Worm (Caenorhabditis elegans): Measurements from ENCODE around the gene K01A12.3.

DNA sequence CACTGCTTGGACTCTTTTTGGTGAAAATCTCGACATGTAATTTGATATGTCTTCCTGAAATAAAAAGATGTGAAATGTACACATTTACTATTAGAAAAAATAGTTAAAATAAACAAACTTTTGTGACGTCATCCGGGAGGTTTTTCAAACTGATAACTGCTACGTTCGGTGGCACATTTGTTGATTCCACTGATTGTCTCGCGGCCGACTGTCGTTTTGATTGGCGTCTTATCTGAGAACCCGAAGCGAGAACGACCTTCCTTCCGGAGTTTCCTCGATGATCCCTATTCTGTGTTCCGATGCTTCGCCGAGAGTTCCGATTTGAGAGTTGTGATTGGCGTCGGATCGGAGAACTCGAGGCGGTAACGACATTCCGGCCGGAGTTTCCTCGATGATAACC is 20.8 kb downstream of the K01A12.3 start:
- TF ChIP-seq ztf-1 (GFP tag; conservative IDR thresholded peaks at IDR 0.05) (no peak), lsy-2 (tag; optimal IDR thresholded peaks at IDR 0.05) (no peak), blmp-1 (tag; optimal IDR thresholded peaks at IDR 0.05; ENCODE audit: insufficient read depth) (no peak), unc-39 (tag; optimal IDR thresholded peaks at IDR 0.05) (no peak), zag-1 (tag; optimal IDR thresholded peaks at IDR 0.05) (no peak), nhr-6 (tag; optimal IDR thresholded peaks at IDR 0.05) (no peak), ama-1 (optimal IDR thresholded peaks at IDR 0.05) (no peak), nhr-10 (tag; optimal IDR thresholded peaks at IDR 0.05) (no peak), snpc-4 (tag; optimal IDR thresholded peaks at IDR 0.05) (no peak), nhr-25 (tag; optimal IDR thresholded peaks at IDR 0.05) (no peak), ZK546.5 (tag; optimal IDR thresholded peaks at IDR 0.05) (no peak), alr-1 (tag; optimal IDR thresholded peaks at IDR 0.05) (no peak), peb-1 (tag; optimal IDR thresholded peaks at IDR 0.05) (no peak)

Data from whole organism, L2 larva.